Worm (Caenorhabditis elegans) whole organism, L1 larva: ENCODE measurements around the gene spr-3.
A peak's percentile ranks its signal among the peaks of the same experiment; 100 is the strongest.

Experiments
- C04F5.9 ChIP-seq: sonication (generic microtip); optimal IDR thresholded peaks from 2 replicates; lab custom pipeline; 2016; ENCODE audit warnings: missing genetic modification characterization, missing compliant biosample characterization
- aly-2 ChIP-seq: fragments of 150-350 bp; optimal IDR thresholded peaks from 2 replicates; lab custom pipeline; 2014; ENCODE audit warnings: missing biosample characterization, missing genetic modification characterization
- ama-1 ChIP-seq: fragments of 150-350 bp; optimal IDR thresholded peaks from 2 replicates; lab custom pipeline; 2014
- blmp-1 ChIP-seq: fragments of 150-350 bp; optimal IDR thresholded peaks from 2 replicates; lab custom pipeline; 2014; ENCODE audit warnings: missing biosample characterization, missing genetic modification characterization
- ceh-88 ChIP-seq: fragments of 200-800 bp; sonication (Bioruptor generic); IDR thresholded peaks from 2 replicates; pipeline ENCODE4 v1.3.6; 2022; ENCODE audit warnings: missing genetic modification characterization, missing compliant biosample characterization
- ceh-90 ChIP-seq: sonication (generic microtip); optimal IDR thresholded peaks from 2 replicates; lab custom pipeline; 2016; ENCODE audit warnings: missing genetic modification characterization, missing compliant biosample characterization
- ces-1 ChIP-seq: fragments of 150-350 bp; optimal IDR thresholded peaks from 2 replicates; lab custom pipeline; 2014; ENCODE audit warnings: missing biosample characterization, missing genetic modification reagents, missing genetic modification characterization
- dpl-1 ChIP-seq, 3 experiments: fragments of 150-350 bp in 2 of 3; sonication (generic microtip) in 1 of 3; optimal IDR thresholded peaks; 2 replicates each; lab custom pipeline; 2014 to 2017; ENCODE audit warnings: missing biosample characterization in 3 of 3, missing genetic modification characterization in 3 of 3, missing genetic modification reagents in 3 of 3
- efl-3 ChIP-seq: fragments of 200-800 bp; sonication (Bioruptor generic); optimal IDR thresholded peaks from 2 replicates; lab custom pipeline; 2018; ENCODE audit warnings: mild to moderate bottlenecking, missing genetic modification characterization, missing compliant biosample characterization
- egl-27 ChIP-seq, 2 experiments: fragments of 150-350 bp in 1 of 2; sonication (generic microtip); optimal IDR thresholded peaks; 3 replicates each; lab custom pipeline; 2017 to 2018; ENCODE audit warnings: missing biosample characterization in 2 of 2, missing genetic modification characterization in 2 of 2, missing genetic modification reagents in 2 of 2
- elt-3 ChIP-seq, 6 experiments: fragments of 150-350 bp in 1 of 6; sonication (generic microtip); optimal IDR thresholded peaks; 2 replicates each; lab custom pipeline; 2017 to 2018; ENCODE audit warnings: missing biosample characterization in 6 of 6, missing genetic modification characterization in 6 of 6, inconsistent platforms in 1 of 6
- fkh-10 ChIP-seq: sonication (generic microtip); optimal IDR thresholded peaks from 2 replicates; lab custom pipeline; 2017; ENCODE audit warnings: missing biosample characterization, missing genetic modification reagents, missing genetic modification characterization
- fos-1 ChIP-seq: fragments of 150-350 bp; optimal IDR thresholded peaks from 2 replicates; lab custom pipeline; 2014; ENCODE audit warnings: missing biosample characterization, missing genetic modification characterization
- grh-1 ChIP-seq: fragments of 200-800 bp; sonication (Bioruptor generic); IDR thresholded peaks from 2 replicates; pipeline ENCODE4 v1.3.6; 2022; ENCODE audit warnings: missing genetic modification reagents, missing genetic modification characterization, missing compliant biosample characterization
- hlh-17 ChIP-seq: fragments of 200-800 bp; sonication (Bioruptor generic); optimal IDR thresholded peaks from 2 replicates; lab custom pipeline; 2018; ENCODE audit warnings: missing genetic modification characterization, mild to moderate bottlenecking, missing compliant biosample characterization, moderate library complexity, borderline replicate concordance
- hlh-4 ChIP-seq: sonication (generic microtip); optimal IDR thresholded peaks from 2 replicates; lab custom pipeline; 2016; ENCODE audit warnings: mild to moderate bottlenecking, missing genetic modification characterization, missing compliant biosample characterization
- hpl-2 ChIP-seq: fragments of 150-350 bp; optimal IDR thresholded peaks from 2 replicates; lab custom pipeline; 2014; ENCODE audit warnings: missing biosample characterization, missing genetic modification reagents, missing genetic modification characterization
- irx-1 ChIP-seq: sonication (generic microtip); optimal IDR thresholded peaks from 2 replicates; lab custom pipeline; 2016; ENCODE audit warnings: missing genetic modification characterization, missing compliant biosample characterization
- isw-1 ChIP-seq: fragments of 200-800 bp; sonication (Bioruptor generic); IDR thresholded peaks from 2 replicates; pipeline ENCODE4 v1.3.6; 2022; ENCODE audit warnings: missing genetic modification characterization, missing compliant biosample characterization
- jun-1 ChIP-seq: fragments of 150-350 bp; optimal IDR thresholded peaks from 2 replicates; lab custom pipeline; 2014; ENCODE audit warnings: missing biosample characterization, missing genetic modification reagents, missing genetic modification characterization
- lin-14 ChIP-seq: fragments of 200-800 bp; sonication (Bioruptor generic); optimal IDR thresholded peaks from 2 replicates; lab custom pipeline; 2018; ENCODE audit warnings: mild to moderate bottlenecking, missing genetic modification characterization, moderate library complexity, missing compliant biosample characterization
- lin-15B ChIP-seq: fragments of 150-350 bp; sonication (generic microtip); optimal IDR thresholded peaks from 3 replicates; lab custom pipeline; 2014; ENCODE audit warnings: missing biosample characterization, missing genetic modification characterization
- lin-35 ChIP-seq, 2 experiments: fragments of 150-350 bp; optimal IDR thresholded peaks; 2 replicates each; lab custom pipeline; 2014; ENCODE audit warnings: missing biosample characterization in 2 of 2, missing genetic modification characterization in 2 of 2, missing genetic modification reagents in 2 of 2
- lsy-2 ChIP-seq, 2 experiments: fragments of 150-350 bp; optimal IDR thresholded peaks; 2 replicates each; lab custom pipeline; 2014; ENCODE audit warnings: missing biosample characterization in 2 of 2, missing genetic modification characterization in 2 of 2
- mab-9 ChIP-seq: fragments of 200-800 bp; sonication (Bioruptor generic); IDR thresholded peaks from 2 replicates; pipeline ENCODE4 v1.3.6; 2022; ENCODE audit warnings: missing genetic modification reagents, missing genetic modification characterization, missing compliant biosample characterization
- mdl-1 ChIP-seq, 2 experiments: fragments of 150-350 bp; optimal IDR thresholded peaks; 2 replicates each; lab custom pipeline; 2014 to 2017; ENCODE audit warnings: missing biosample characterization in 2 of 2, missing genetic modification characterization in 2 of 2, inconsistent platforms in 1 of 2
- mep-1 ChIP-seq: fragments of 150-350 bp; optimal IDR thresholded peaks from 2 replicates; lab custom pipeline; 2014; ENCODE audit warnings: missing biosample characterization, missing genetic modification characterization
- nhr-20 ChIP-seq: sonication (generic microtip); optimal IDR thresholded peaks from 2 replicates; lab custom pipeline; 2016; ENCODE audit warnings: mild to moderate bottlenecking, missing genetic modification characterization, missing compliant biosample characterization
- nhr-237 ChIP-seq: fragments of 150-350 bp; optimal IDR thresholded peaks from 2 replicates; lab custom pipeline; 2014; ENCODE audit warnings: missing biosample characterization, missing genetic modification characterization
- nhr-47 ChIP-seq: sonication (generic microtip); optimal IDR thresholded peaks from 2 replicates; lab custom pipeline; 2016; ENCODE audit warnings: mild to moderate bottlenecking, missing genetic modification characterization, moderate library complexity, missing compliant biosample characterization
- nhr-71 ChIP-seq: sonication (generic microtip); optimal IDR thresholded peaks from 2 replicates; lab custom pipeline; 2016; ENCODE audit warnings: mild to moderate bottlenecking, missing genetic modification characterization, moderate library complexity, missing compliant biosample characterization
- nhr-76 ChIP-seq: sonication (generic microtip); optimal IDR thresholded peaks from 2 replicates; lab custom pipeline; 2017; ENCODE audit warnings: missing biosample characterization, missing genetic modification characterization
- nhr-85 ChIP-seq: sonication (generic microtip); peaks from one replicate; lab custom pipeline; 2016; ENCODE audit warnings: missing genetic modification characterization, inconsistent platforms, missing compliant biosample characterization
- pag-3 ChIP-seq: sonication (generic microtip); optimal IDR thresholded peaks from 2 replicates; lab custom pipeline; 2017; ENCODE audit warnings: missing genetic modification characterization, mild to moderate bottlenecking, missing compliant biosample characterization, antibody characterized with exemption, borderline replicate concordance; ENCODE audit not compliant: insufficient read depth
- rnt-1 ChIP-seq: sonication (generic microtip); optimal IDR thresholded peaks from 2 replicates; lab custom pipeline; 2016; ENCODE audit warnings: mild to moderate bottlenecking, missing genetic modification characterization, moderate library complexity, missing compliant biosample characterization
- snpc-4 ChIP-seq: fragments of 150-350 bp; optimal IDR thresholded peaks from 2 replicates; lab custom pipeline; 2014; ENCODE audit warnings: missing biosample characterization, missing genetic modification characterization
- sox-4 ChIP-seq: sonication (generic microtip); optimal IDR thresholded peaks from 2 replicates; lab custom pipeline; 2016; ENCODE audit warnings: missing genetic modification characterization, missing compliant biosample characterization
- swsn-7 ChIP-seq: sonication (generic microtip); optimal IDR thresholded peaks from 2 replicates; lab custom pipeline; 2016; ENCODE audit warnings: missing genetic modification characterization, missing compliant biosample characterization
- tbx-2 ChIP-seq: sonication (generic microtip); optimal IDR thresholded peaks from 2 replicates; lab custom pipeline; 2016; ENCODE audit warnings: missing genetic modification characterization, missing compliant biosample characterization
- tlp-1 ChIP-seq: fragments of 150-350 bp; optimal IDR thresholded peaks from 2 replicates; lab custom pipeline; 2014; ENCODE audit warnings: missing biosample characterization, missing genetic modification characterization
- unc-130 ChIP-seq: fragments of 150-350 bp; optimal IDR thresholded peaks from 2 replicates; lab custom pipeline; 2017; ENCODE audit warnings: missing biosample characterization, missing genetic modification characterization, inconsistent platforms
- unc-30 ChIP-seq: sonication (generic microtip); optimal IDR thresholded peaks from 2 replicates; lab custom pipeline; 2017; ENCODE audit warnings: missing biosample characterization, missing genetic modification characterization
- unc-62 ChIP-seq: fragments of 150-350 bp; optimal IDR thresholded peaks from 2 replicates; lab custom pipeline; 2014; ENCODE audit warnings: missing biosample characterization, missing genetic modification reagents, missing genetic modification characterization
- unc-86 ChIP-seq: sonication (generic microtip); optimal IDR thresholded peaks from 2 replicates; lab custom pipeline; 2016; ENCODE audit warnings: missing genetic modification characterization, missing compliant biosample characterization
- vab-15 ChIP-seq: sonication (generic microtip); optimal IDR thresholded peaks from 2 replicates; lab custom pipeline; 2017; ENCODE audit warnings: missing genotype, mild to moderate bottlenecking, missing genetic modification characterization, missing compliant biosample characterization
- xbp-1 ChIP-seq: sonication (generic microtip); optimal IDR thresholded peaks from 2 replicates; lab custom pipeline; 2016; ENCODE audit warnings: missing genetic modification characterization, missing compliant biosample characterization
- zag-1 ChIP-seq: fragments of 150-350 bp; optimal IDR thresholded peaks from 2 replicates; lab custom pipeline; 2014; ENCODE audit warnings: missing biosample characterization, missing genetic modification characterization

spr-3 gene

DNA sequence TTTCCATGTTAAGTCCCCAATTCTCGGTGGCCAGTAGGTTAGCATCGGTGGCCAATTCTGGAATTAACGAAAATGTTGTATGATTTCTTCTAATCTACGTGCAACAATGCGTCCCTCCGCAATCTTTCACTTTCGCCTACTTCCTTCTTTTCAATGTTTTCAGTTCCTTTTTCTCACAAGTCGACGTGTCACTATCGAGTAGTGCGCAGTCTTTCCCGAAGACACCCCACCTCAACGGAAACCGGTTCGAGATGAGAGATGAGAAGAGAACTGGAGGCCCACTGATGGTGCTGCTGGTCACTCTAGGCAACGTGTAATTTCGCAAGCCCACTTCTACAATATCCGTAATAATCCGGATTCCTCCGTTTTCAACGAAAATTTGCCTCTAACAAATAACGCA lies 6.1 kb downstream of the spr-3 start (continued):
- TF ChIP-seq lin-35 (GFP tag; optimal IDR thresholded peaks at IDR 0.05; lab: Kevin White, UChicago) (peak in 1 of 2 experiments; percentile 19), tbx-2 (tag; lab: Kevin White, UChicago) (no peak)

DNA sequence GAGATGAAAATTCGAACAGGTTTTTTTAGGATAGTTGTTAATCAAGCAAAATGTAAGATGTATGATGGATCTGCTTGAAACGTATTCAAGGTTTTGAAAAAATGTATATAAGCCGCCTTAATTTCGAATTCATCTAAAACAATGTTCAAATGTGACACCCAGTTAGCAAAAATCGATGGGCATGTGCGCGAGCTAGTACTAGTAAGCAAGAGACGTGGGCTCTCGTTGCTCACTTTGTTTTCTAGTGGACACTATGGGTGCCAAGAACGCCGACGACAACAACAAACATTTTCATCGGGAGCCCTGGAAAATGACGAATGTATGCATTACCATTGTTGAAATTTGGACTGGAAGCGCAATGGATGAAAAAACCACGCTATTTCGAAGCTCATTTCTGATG lies 7.3 kb downstream of the spr-3 start:
- TF ChIP-seq elt-3 (tag; optimal IDR thresholded peaks at IDR 0.05; lab: Kevin White, UChicago) = peak in 1 of 6 experiments; percentile 15
- TF ChIP-seq jun-1 (tag; lab: Kevin White, UChicago) = no peak
- TF ChIP-seq lin-14 (GFP tag; lab: Kevin White, UChicago) = peak; percentile 29
- TF ChIP-seq nhr-76 = no peak
- no peak for TF ChIP-seq C04F5.9 (tag; lab: Kevin White, UChicago)

DNA sequence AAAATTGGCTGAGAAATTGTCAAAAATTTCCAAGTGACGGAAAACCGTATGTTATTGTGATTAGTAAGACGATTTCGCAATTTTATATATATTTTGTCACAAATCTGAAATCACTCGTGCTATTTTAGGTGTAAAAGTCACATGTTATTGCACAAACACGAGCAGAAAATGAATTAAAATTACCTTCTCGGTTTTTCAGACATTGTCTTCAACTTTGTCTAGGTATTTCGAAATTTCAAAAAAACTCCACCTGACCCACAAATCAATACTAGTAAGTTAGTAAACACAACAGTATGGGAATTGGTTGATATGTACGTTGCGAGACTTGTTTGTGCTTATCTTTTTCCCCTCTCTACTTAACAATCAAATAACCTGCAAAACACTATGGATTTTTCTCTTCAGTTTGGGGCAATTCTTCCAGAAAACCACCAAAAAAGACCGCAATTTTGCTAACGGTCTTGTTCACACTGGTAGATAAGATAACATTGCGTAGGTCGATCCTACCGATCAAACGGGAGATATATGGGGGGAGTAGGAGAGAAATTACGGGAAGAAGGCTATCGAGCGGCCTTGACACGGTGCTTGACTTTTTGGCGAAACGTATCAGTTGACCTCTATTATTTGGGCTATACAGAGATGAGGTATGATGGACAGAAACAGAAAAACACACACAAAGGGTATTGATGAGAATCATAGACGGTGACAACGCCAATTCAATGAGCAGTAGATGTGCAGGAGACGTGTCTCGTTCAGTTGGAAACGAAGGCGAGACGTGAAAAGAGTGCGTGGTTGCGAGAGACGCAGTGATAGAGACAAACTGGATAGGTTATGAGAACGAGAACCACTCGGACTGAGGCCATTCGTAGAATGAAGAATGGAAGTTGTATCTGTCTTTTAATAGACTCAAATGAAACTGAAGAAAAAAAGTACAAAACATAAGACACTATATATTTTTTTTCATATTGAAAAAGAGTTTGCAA lies 8.2 kb downstream of the spr-3 start, which contains the start of gene C07A12.7:
Gene C07A12.7, minus strand, starts transcription at position 308 of the 980 bp plus-strand sequence.
- no peak for TF ChIP-seq pag-3
- TF ChIP-seq irx-1 (tag; lab: Kevin White, UChicago) = no peak
- no peak for TF ChIP-seq fos-1 (tag; lab: Kevin White, UChicago)
- peak; percentile 86 for TF ChIP-seq xbp-1
- no peak for TF ChIP-seq unc-62 (GFP tag; lab: Kevin White, UChicago)
- no peak for TF ChIP-seq ceh-90
- TF ChIP-seq nhr-85 (tag; lab: Kevin White, UChicago) = peak; percentile 90
- peak; percentile 50 for TF ChIP-seq lin-14 (GFP tag; lab: Kevin White, UChicago)
- TF ChIP-seq nhr-76 = no peak
- no peak for TF ChIP-seq dpl-1 (GFP tag; optimal IDR thresholded peaks at IDR 0.05; lab: Kevin White, UChicago)
- peak in 1 of 2 experiments; percentile 19 for TF ChIP-seq mdl-1 (tag; optimal IDR thresholded peaks at IDR 0.05; lab: Kevin White, UChicago)
- TF ChIP-seq lin-15B (tag; lab: Kevin White, UChicago) = no peak
- peak; percentile 26 for TF ChIP-seq mep-1 (tag; lab: Kevin White, UChicago)
- no peak for TF ChIP-seq vab-15 (tag; lab: Kevin White, UChicago)
- TF ChIP-seq zag-1 (tag; lab: Kevin White, UChicago) = no peak
- peak; percentile 43 for TF ChIP-seq nhr-47 (tag; lab: Kevin White, UChicago)
- peak; percentile 83 for TF ChIP-seq blmp-1
- no peak for TF ChIP-seq efl-3 (GFP tag; lab: Kevin White, UChicago)
- no peak for TF ChIP-seq hlh-4
- TF ChIP-seq ceh-88 (GFP tag; lab: Robert Waterston, UW) = no peak
- TF ChIP-seq snpc-4 = no peak
- peak in 1 of 2 experiments; percentile 1 for TF ChIP-seq lsy-2 (tag; optimal IDR thresholded peaks at IDR 0.05; lab: Kevin White, UChicago)
- no peak for TF ChIP-seq hlh-17
- TF ChIP-seq nhr-237 = no peak
- no peak for TF ChIP-seq fkh-10
- TF ChIP-seq tlp-1 (tag; lab: Kevin White, UChicago) = no peak
- no peak for TF ChIP-seq egl-27 (tag; optimal IDR thresholded peaks at IDR 0.05; lab: Kevin White, UChicago)
- no peak for TF ChIP-seq unc-86 (tag; lab: Kevin White, UChicago)
- TF ChIP-seq mab-9 (GFP tag; lab: Robert Waterston, UW) = no peak
- no peak for TF ChIP-seq ces-1 (GFP tag; lab: Kevin White, UChicago)
- no peak for TF ChIP-seq hpl-2 (GFP tag; lab: Kevin White, UChicago)
- no peak for TF ChIP-seq grh-1 (GFP tag; lab: Robert Waterston, UW)
- TF ChIP-seq unc-130 (tag; lab: Kevin White, UChicago) = no peak
- no peak for TF ChIP-seq isw-1 (GFP tag; lab: Robert Waterston, UW)
- peak; percentile 28 for TF ChIP-seq nhr-20 (tag; lab: Kevin White, UChicago)
- no peak for TF ChIP-seq aly-2
- no peak for TF ChIP-seq ama-1 (lab: Kevin White, UChicago)
- TF ChIP-seq unc-30 (tag; lab: Kevin White, UChicago) = no peak
- TF ChIP-seq rnt-1 (tag; lab: Kevin White, UChicago) = peak; percentile 3
- TF ChIP-seq nhr-71 (tag; lab: Kevin White, UChicago) = peak; percentile 44
- TF ChIP-seq swsn-7 (tag; lab: Kevin White, UChicago) = peak; percentile 31
- TF ChIP-seq sox-4 (tag; lab: Kevin White, UChicago) = no peak
